Worm (Caenorhabditis elegans) whole organism, late embryonic: ENCODE results near the gene lgc-58.

Experiments
- ama-1 ChIP-seq: fragments of 150-350 bp; optimal IDR thresholded peaks from 2 replicates; lab custom pipeline; 2014
- ceh-31 ChIP-seq: sonication (generic microtip); optimal IDR thresholded peaks from 2 replicates; lab custom pipeline; 2016; ENCODE audit warnings: missing genetic modification characterization, missing compliant biosample characterization
- dmd-4 ChIP-seq: sonication (generic microtip); optimal IDR thresholded peaks from 2 replicates; lab custom pipeline; 2016; ENCODE audit warnings: borderline replicate concordance, missing genetic modification characterization, missing compliant biosample characterization
- elt-2 ChIP-seq: sonication (generic microtip); optimal IDR thresholded peaks from 2 replicates; lab custom pipeline; 2016; ENCODE audit warnings: missing genetic modification reagents, missing genetic modification characterization, missing compliant biosample characterization
- ets-4 ChIP-seq: sonication (generic microtip); optimal IDR thresholded peaks from 2 replicates; lab custom pipeline; 2016; ENCODE audit warnings: missing genetic modification characterization, missing compliant biosample characterization
- eyg-1 ChIP-seq: sonication (generic microtip); optimal IDR thresholded peaks from 2 replicates; lab custom pipeline; 2016; ENCODE audit warnings: missing genotype, missing genetic modification characterization, missing compliant biosample characterization
- tbx-2 ChIP-seq: sonication (generic microtip); optimal IDR thresholded peaks from 2 replicates; lab custom pipeline; 2016; ENCODE audit warnings: missing genetic modification characterization, missing compliant biosample characterization
- unc-42 ChIP-seq: sonication (generic microtip); optimal IDR thresholded peaks from 2 replicates; lab custom pipeline; 2016; ENCODE audit warnings: missing genotype, missing genetic modification characterization, missing compliant biosample characterization

- TF ChIP-seq tbx-2 (tag; lab: Kevin White, UChicago) (no peak), ceh-31 (tag; lab: Kevin White, UChicago) (no peak), elt-2 (tag; lab: Kevin White, UChicago) (no peak), ama-1 (lab: Kevin White, UChicago) (no peak), unc-42 (no peak), dmd-4 (no peak), eyg-1 (no peak), ets-4 (tag; lab: Kevin White, UChicago) (no peak)
Observed at ce11 chrX:6121279-6121678, 46.0 kb downstream of the lgc-58 start.
